Worm (Caenorhabditis elegans) whole organism, L2 larva: ENCODE data around the gene C52E4.12.

Source experiments
- lsy-2 ChIP-seq, 2 experiments: fragments of 150-350 bp in 1 of 2; sonication (generic microtip) in 1 of 2; optimal IDR thresholded peaks; 2 replicates each; lab custom pipeline; 2014 to 2017; ENCODE audit warnings: missing biosample characterization in 2 of 2, missing genetic modification characterization in 2 of 2
- nhr-77 ChIP-seq: fragments of 150-350 bp; optimal IDR thresholded peaks from 2 replicates; lab custom pipeline; 2014; ENCODE audit warnings: missing biosample characterization, missing genetic modification characterization

- TF ChIP-seq lsy-2 (tag; optimal IDR thresholded peaks at IDR 0.05; lab: Kevin White, UChicago) (no peak), nhr-77 (tag; lab: Kevin White, UChicago) (no peak)
Observed at ce11 chrV:12037889-12038288, 41.9 kb downstream of the C52E4.12 start.
